Worm (Caenorhabditis elegans) whole organism, early embryonic: ENCODE measurements around the gene acox-1.6.

Source experiments
- B0310.2 ChIP-seq: sonication (generic microtip); optimal IDR thresholded peaks from 2 replicates; lab custom pipeline; 2016; ENCODE audit warnings: mild to moderate bottlenecking, missing genetic modification characterization, missing compliant biosample characterization
- F13C5.2 ChIP-seq: sonication (generic microtip); optimal IDR thresholded peaks from 2 replicates; lab custom pipeline; 2017; ENCODE audit warnings: mild to moderate bottlenecking, missing genetic modification characterization, inconsistent platforms, missing compliant biosample characterization
- aly-1 ChIP-seq: sonication (generic microtip); optimal IDR thresholded peaks from 2 replicates; lab custom pipeline; 2016; ENCODE audit warnings: missing genetic modification characterization, missing compliant biosample characterization
- ama-1 ChIP-seq: fragments of 150-350 bp; optimal IDR thresholded peaks from 2 replicates; lab custom pipeline; 2014
- ceh-13 ChIP-seq: fragments of 200-800 bp; sonication (Bioruptor generic); optimal IDR thresholded peaks from 2 replicates; lab custom pipeline; 2018; ENCODE audit warnings: mild to moderate bottlenecking, missing genetic modification characterization, missing compliant biosample characterization
- ceh-36 ChIP-seq: sonication (generic microtip); optimal IDR thresholded peaks from 2 replicates; lab custom pipeline; 2016; ENCODE audit warnings: missing genetic modification characterization, inconsistent platforms, missing compliant biosample characterization
- ets-7 ChIP-seq: sonication (generic microtip); optimal IDR thresholded peaks from 2 replicates; lab custom pipeline; 2016; ENCODE audit warnings: missing genotype, missing genetic modification characterization, missing compliant biosample characterization
- flt-1 ChIP-seq: fragments of 200-800 bp; sonication (Bioruptor generic); IDR thresholded peaks from 2 replicates; pipeline ENCODE4 v1.3.6; 2022; ENCODE audit warnings: missing genetic modification characterization, missing compliant biosample characterization
- hmbx-1 ChIP-seq: sonication (generic microtip); optimal IDR thresholded peaks from 2 replicates; lab custom pipeline; 2016; ENCODE audit warnings: mild to moderate bottlenecking, missing genetic modification characterization, missing compliant biosample characterization
- hmg-4 ChIP-seq: fragments of 200-800 bp; sonication (Bioruptor generic); optimal IDR thresholded peaks from 2 replicates; lab custom pipeline; 2018; ENCODE audit warnings: mild to moderate bottlenecking, missing genetic modification characterization, missing compliant biosample characterization
- hnd-1 ChIP-seq: sonication (generic microtip); optimal IDR thresholded peaks from 2 replicates; lab custom pipeline; 2016; ENCODE audit warnings: missing genetic modification characterization, missing compliant biosample characterization
- pes-1 ChIP-seq: fragments of 200-800 bp; sonication (Bioruptor generic); IDR thresholded peaks from 2 replicates; pipeline ENCODE4 v1.3.6; 2022; ENCODE audit warnings: missing genetic modification reagents, missing genetic modification characterization, missing compliant biosample characterization
- scrt-1 ChIP-seq: fragments of 200-800 bp; sonication (Bioruptor generic); IDR thresholded peaks from 2 replicates; pipeline ENCODE4 v1.3.6; 2022; ENCODE audit warnings: missing genetic modification characterization, missing compliant biosample characterization
- sea-1 ChIP-seq: fragments of 200-800 bp; sonication (Bioruptor generic); conservative IDR thresholded peaks from 2 replicates; pipeline ENCODE4 v1.3.6; 2022; ENCODE audit warnings: missing genetic modification characterization, missing compliant biosample characterization
- tbx-11 ChIP-seq: fragments of 200-800 bp; sonication (Bioruptor generic); IDR thresholded peaks from 2 replicates; pipeline ENCODE4 v1.3.6; 2022; ENCODE audit warnings: missing genetic modification characterization, missing compliant biosample characterization
- tbx-37 ChIP-seq: fragments of 200-800 bp; sonication (Bioruptor generic); conservative IDR thresholded peaks from 2 replicates; pipeline ENCODE4 v1.3.6; 2022; ENCODE audit warnings: missing genetic modification reagents, missing genetic modification characterization, missing compliant biosample characterization
- tra-4 ChIP-seq: sonication (generic microtip); optimal IDR thresholded peaks from 2 replicates; lab custom pipeline; 2017; ENCODE audit warnings: missing genetic modification characterization, missing compliant biosample characterization

acox-1.6 gene

DNA sequence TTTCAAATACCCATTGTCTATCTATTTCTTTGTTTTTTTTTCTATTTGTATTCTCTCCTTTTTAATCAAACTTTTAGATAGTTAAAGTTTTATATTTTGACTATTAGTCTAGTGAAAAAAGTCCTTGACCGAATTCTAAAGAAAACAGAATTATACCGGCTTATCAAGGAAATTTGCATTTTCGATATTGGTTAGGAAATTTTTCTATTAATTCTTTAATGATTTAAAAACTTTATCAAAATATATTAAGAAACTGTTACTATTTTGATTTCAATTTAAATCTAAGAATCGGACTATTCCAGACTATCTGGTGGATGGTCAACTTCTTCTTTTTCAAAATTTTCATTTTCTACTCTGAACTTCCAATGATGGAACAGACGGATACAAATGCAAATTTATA, 10.3 kb downstream of the acox-1.6 start, which contains the start of gene Y7A5A.20:
Y7A5A.20 (plus strand) TSS at position 301 of the 400 bp plus-strand sequence.
- no peak for TF ChIP-seq hnd-1 (tag; lab: Kevin White, UChicago)
- TF ChIP-seq tra-4, result no peak
- TF ChIP-seq pes-1, result no peak
- TF ChIP-seq sea-1, result no peak
- TF ChIP-seq ceh-36, result no peak
- TF ChIP-seq ceh-13 (GFP tag; lab: Kevin White, UChicago), result no peak
- TF ChIP-seq tbx-11 (GFP tag; lab: Robert Waterston, UW), result no peak
- no peak for TF ChIP-seq aly-1 (tag; lab: Kevin White, UChicago)
- no peak for TF ChIP-seq hmg-4 (GFP tag; lab: Kevin White, UChicago)
- TF ChIP-seq tbx-37 (GFP tag; lab: Robert Waterston, UW), result no peak
- TF ChIP-seq scrt-1 (GFP tag; lab: Robert Waterston, UW), result no peak
- no peak for TF ChIP-seq ets-7 (tag; lab: Kevin White, UChicago)
- TF ChIP-seq ama-1, result no peak
- TF ChIP-seq hmbx-1 (tag; lab: Kevin White, UChicago), result no peak
- no peak for TF ChIP-seq B0310.2 (tag; lab: Kevin White, UChicago)
- TF ChIP-seq flt-1 (GFP tag; lab: Robert Waterston, UW), result no peak
- no peak for TF ChIP-seq F13C5.2 (tag; lab: Kevin White, UChicago)

ce11 chrX:15826866-15827265, 11.5 kb downstream of the acox-1.6 start, which contains the start of gene Y7A5A.9:
Gene Y7A5A.9, plus strand, starts transcription at chrX:15827166.
- TF ChIP-seq ama-1 (no peak), F13C5.2 (tag; lab: Kevin White, UChicago) (no peak), tra-4 (no peak), tbx-11 (GFP tag; lab: Robert Waterston, UW) (no peak), ets-7 (tag; lab: Kevin White, UChicago) (no peak), hmg-4 (GFP tag; lab: Kevin White, UChicago) (no peak), ceh-13 (GFP tag; lab: Kevin White, UChicago) (no peak), flt-1 (GFP tag; lab: Robert Waterston, UW) (no peak), ceh-36 (no peak), hmbx-1 (tag; lab: Kevin White, UChicago) (no peak), hnd-1 (tag; lab: Kevin White, UChicago) (no peak), sea-1 (no peak), tbx-37 (GFP tag; lab: Robert Waterston, UW) (no peak), scrt-1 (GFP tag; lab: Robert Waterston, UW) (no peak)

DNA sequence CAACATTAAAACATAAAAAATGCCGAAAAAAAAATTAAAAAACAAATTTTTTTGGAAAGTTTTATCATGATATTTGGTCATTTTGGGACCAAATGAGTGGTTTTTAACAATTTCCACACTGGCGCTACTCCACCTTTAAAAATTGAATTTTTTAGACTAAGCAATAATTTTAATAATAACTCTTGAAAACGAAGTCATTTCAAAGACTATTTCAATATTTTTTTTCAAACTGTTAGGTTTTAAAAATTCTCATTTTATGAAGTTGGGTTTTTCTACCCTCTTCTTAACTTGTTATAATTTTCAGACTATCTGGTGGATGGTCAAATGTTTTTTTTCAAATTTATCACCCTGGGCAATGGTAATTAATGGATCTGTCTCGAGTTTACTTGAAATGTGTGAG, 16.1 kb downstream of the acox-1.6 start, which contains the start of gene Y7A5A.8:
Y7A5A.8 (plus strand) TSS at position 301 of the 400 bp plus-strand sequence.
- TF ChIP-seq flt-1 (GFP tag; lab: Robert Waterston, UW) (no peak), pes-1 (no peak), ceh-13 (GFP tag; lab: Kevin White, UChicago) (no peak), hmbx-1 (tag; lab: Kevin White, UChicago) (no peak)

DNA sequence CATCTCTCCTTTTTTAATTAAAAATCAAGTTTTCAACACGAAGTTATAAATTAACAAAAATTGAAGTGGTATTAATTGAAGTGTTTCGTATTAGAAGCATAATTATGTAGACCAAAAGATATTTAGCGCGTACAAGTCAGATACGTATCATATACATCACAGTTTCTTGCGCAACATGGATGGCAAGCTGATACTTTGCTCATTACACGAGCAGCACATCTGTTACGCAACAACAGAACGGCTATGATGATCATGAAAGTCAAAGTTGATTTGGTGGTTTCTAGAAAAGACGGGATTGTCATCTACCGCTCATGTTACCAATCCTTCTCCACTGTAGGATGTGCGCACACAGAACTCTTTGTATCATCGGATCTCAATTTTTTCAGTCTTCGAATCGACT, 23.8 kb downstream of the acox-1.6 start:
- TF ChIP-seq B0310.2 (tag; lab: Kevin White, UChicago), result no peak
- TF ChIP-seq hnd-1 (tag; lab: Kevin White, UChicago), result no peak
- TF ChIP-seq aly-1 (tag; lab: Kevin White, UChicago), result no peak
- TF ChIP-seq ama-1, result no peak
- TF ChIP-seq F13C5.2 (tag; lab: Kevin White, UChicago), result no peak
- TF ChIP-seq tbx-11 (GFP tag; lab: Robert Waterston, UW), result no peak

ce11 chrX:15811341-15811740, 27.0 kb downstream of the acox-1.6 start:
- TF ChIP-seq ceh-13 (GFP tag; lab: Kevin White, UChicago) (no peak), hnd-1 (tag; lab: Kevin White, UChicago) (no peak), B0310.2 (tag; lab: Kevin White, UChicago) (no peak), tbx-37 (GFP tag; lab: Robert Waterston, UW) (no peak), ceh-36 (no peak), pes-1 (no peak), flt-1 (GFP tag; lab: Robert Waterston, UW) (no peak), tra-4 (no peak), F13C5.2 (tag; lab: Kevin White, UChicago) (no peak)

ce11 chrX:15804072-15804471, 34.3 kb downstream of the acox-1.6 start, which contains the start of gene Y7A5A.7:
Gene Y7A5A.7, minus strand, starts transcription at chrX:15804172.
- TF ChIP-seq ets-7 (tag; lab: Kevin White, UChicago) (no peak), F13C5.2 (tag; lab: Kevin White, UChicago) (no peak), hmbx-1 (tag; lab: Kevin White, UChicago) (no peak), tra-4 (no peak), tbx-11 (GFP tag; lab: Robert Waterston, UW) (no peak), tbx-37 (GFP tag; lab: Robert Waterston, UW) (no peak), ceh-36 (no peak), ceh-13 (GFP tag; lab: Kevin White, UChicago) (no peak)

DNA sequence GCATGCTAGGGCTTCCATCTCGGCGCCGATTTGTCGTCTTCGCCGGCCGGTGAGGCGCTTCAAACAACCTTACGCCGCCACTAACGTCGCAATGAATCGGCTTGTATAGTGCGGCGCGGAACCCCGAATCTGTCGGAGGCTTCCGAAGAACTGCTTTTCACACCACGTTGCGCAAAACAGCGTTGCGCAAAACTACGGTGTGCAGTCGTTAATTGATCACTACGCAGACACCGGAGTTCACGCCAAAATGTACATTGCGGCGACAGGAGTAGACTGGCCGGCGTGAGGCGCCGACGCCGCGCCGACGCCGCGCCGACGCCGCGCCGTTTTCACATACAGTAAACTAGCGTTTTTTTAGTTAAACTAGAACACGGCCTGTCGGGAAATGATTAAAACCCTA, 36.5 kb downstream of the acox-1.6 start:
- TF ChIP-seq flt-1 (GFP tag; lab: Robert Waterston, UW), result no peak
- no peak for TF ChIP-seq sea-1
- TF ChIP-seq ets-7 (tag; lab: Kevin White, UChicago), result no peak
- no peak for TF ChIP-seq hmbx-1 (tag; lab: Kevin White, UChicago)
- no peak for TF ChIP-seq tbx-11 (GFP tag; lab: Robert Waterston, UW)
- no peak for TF ChIP-seq B0310.2 (tag; lab: Kevin White, UChicago)
- no peak for TF ChIP-seq hnd-1 (tag; lab: Kevin White, UChicago)

DNA sequence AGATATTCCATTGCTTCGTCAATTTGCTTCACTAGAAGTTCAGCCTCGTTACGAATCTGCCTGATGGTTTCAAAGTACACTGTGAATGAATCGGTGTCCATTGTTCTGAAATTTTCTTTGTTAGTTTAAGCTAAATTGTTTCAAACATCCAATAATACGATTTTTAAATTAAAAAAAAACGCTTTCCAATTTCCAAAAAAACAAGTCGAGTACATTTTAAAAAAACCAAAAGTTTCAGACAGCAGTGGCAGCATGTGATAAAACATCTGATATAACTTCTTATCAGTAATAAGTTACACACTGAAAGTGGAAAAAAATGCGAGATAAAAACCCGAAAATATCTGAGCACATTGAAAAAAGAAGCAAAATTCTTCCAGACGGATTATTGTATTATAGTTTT, 38.8 kb downstream of the acox-1.6 start, which contains the start of gene Y7A5A.6:
Y7A5A.6 (minus strand) TSS at position 101 of the 400 bp plus-strand sequence.
- TF ChIP-seq tra-4 (no peak), pes-1 (no peak), aly-1 (tag; lab: Kevin White, UChicago) (no peak), hnd-1 (tag; lab: Kevin White, UChicago) (no peak), tbx-11 (GFP tag; lab: Robert Waterston, UW) (no peak), ama-1 (no peak), F13C5.2 (tag; lab: Kevin White, UChicago) (no peak), sea-1 (no peak), B0310.2 (tag; lab: Kevin White, UChicago) (no peak), ceh-13 (GFP tag; lab: Kevin White, UChicago) (no peak), ets-7 (tag; lab: Kevin White, UChicago) (no peak), flt-1 (GFP tag; lab: Robert Waterston, UW) (no peak), tbx-37 (GFP tag; lab: Robert Waterston, UW) (no peak), hmbx-1 (tag; lab: Kevin White, UChicago) (no peak), scrt-1 (GFP tag; lab: Robert Waterston, UW) (no peak), hmg-4 (GFP tag; lab: Kevin White, UChicago) (no peak), ceh-36 (no peak)
